Worm (Caenorhabditis elegans): ENCODE results near the gene F07F6.8.

The F07F6.8 gene

DNA sequence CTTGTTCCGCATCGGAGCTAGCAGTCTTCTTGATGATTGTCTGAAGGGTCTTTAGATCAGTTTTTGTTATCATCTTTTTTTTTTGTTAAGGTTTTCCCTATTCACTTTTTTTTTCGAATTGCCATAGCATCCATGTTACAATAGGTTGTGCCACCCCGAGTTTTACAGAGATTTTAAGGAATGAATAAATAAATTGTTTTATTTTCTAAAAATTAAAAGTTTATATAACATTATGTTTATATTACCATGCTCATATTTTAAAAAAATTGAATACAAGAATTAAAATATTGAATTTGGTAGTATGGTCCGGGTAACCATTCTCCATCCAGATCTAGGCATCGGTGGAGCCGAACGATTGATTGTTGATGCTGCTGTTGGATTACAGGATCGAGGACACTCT, 50.6 kb downstream of the F07F6.8 start, which contains the start of gene algn-2:
algn-2 (plus strand) TSS at position 301 of the 400 bp plus-strand sequence.
- TF ChIP-seq dmd-8 (GFP tag; IDR thresholded peaks at IDR 0.05) (no peak), ceh-20 (GFP tag; IDR thresholded peaks at IDR 0.05) (no peak), lin-13 (GFP tag; optimal IDR thresholded peaks at IDR 0.05) (no peak), nhr-25 (tag; optimal IDR thresholded peaks at IDR 0.05; ENCODE audit: borderline replicate concordance, insufficient read depth) (no peak), zfp-2 (tag; optimal IDR thresholded peaks at IDR 0.05) (no peak), daf-12 (tag; optimal IDR thresholded peaks at IDR 0.05) (no peak), nhr-111 (GFP tag; optimal IDR thresholded peaks at IDR 0.05) (no peak), D1046.2 (GFP tag; IDR thresholded peaks at IDR 0.05) (no peak), jun-1 (tag; optimal IDR thresholded peaks at IDR 0.05) (no peak), madf-9 (GFP tag; conservative IDR thresholded peaks at IDR 0.05) (no peak)
